Fruit fly (Drosophila melanogaster) whole organism, embryonic: ENCODE measurements around the gene Chchd2.

Experiments used
- Blimp-1 ChIP-seq: fragments of 200-800 bp; sonication (Bioruptor generic); optimal IDR thresholded peaks from 3 replicates; lab custom pipeline; 2018; ENCODE audit warnings: missing biosample characterization, missing genetic modification characterization, mild to moderate bottlenecking, moderate library complexity, missing genetic modification reagents
- CG11695 ChIP-seq: fragments of 200-800 bp; sonication (Bioruptor generic); IDR thresholded peaks from 3 replicates; pipeline ENCODE4 v1.3.6; 2022; ENCODE audit warnings: missing biosample characterization, missing genetic modification characterization
- CG12391 ChIP-seq: fragments of 200-800 bp; sonication (Bioruptor generic); optimal IDR thresholded peaks from 3 replicates; lab custom pipeline; 2018; ENCODE audit warnings: missing biosample characterization, mild to moderate bottlenecking, missing genetic modification characterization, moderate library complexity
- CG13287 ChIP-seq: fragments of 200-800 bp; sonication (Bioruptor generic); IDR thresholded peaks from 2 replicates; pipeline ENCODE4 v1.3.6; 2022; ENCODE audit warnings: missing biosample characterization, missing genetic modification characterization; ENCODE audit not compliant: partially characterized antibody
- CG14441 ChIP-seq: fragments of 200-800 bp; sonication (Bioruptor generic); IDR thresholded peaks from 2 replicates; pipeline ENCODE4 v1.3.6; 2022; ENCODE audit warnings: missing biosample characterization, missing genetic modification characterization
- CG15269 ChIP-seq: fragments of 200-800 bp; sonication (Bioruptor generic); optimal IDR thresholded peaks from 2 replicates; lab custom pipeline; 2018; ENCODE audit warnings: missing biosample characterization, mild to moderate bottlenecking, missing genetic modification characterization, moderate library complexity
- CG17328 ChIP-seq: fragments of 200-800 bp; sonication (Bioruptor generic); IDR thresholded peaks from 2 replicates; pipeline ENCODE4 v1.3.6; 2022; ENCODE audit warnings: missing biosample characterization, missing genetic modification characterization
- CG17385 ChIP-seq: fragments of 200-800 bp; sonication (Bioruptor generic); optimal IDR thresholded peaks from 3 replicates; lab custom pipeline; 2018; ENCODE audit warnings: missing biosample characterization, mild to moderate bottlenecking, missing genetic modification characterization
- CG18262 ChIP-seq: fragments of 200-800 bp; optimal IDR thresholded peaks from 3 replicates; lab custom pipeline; 2019; ENCODE audit warnings: missing biosample characterization, mild to moderate bottlenecking, missing genetic modification characterization, moderate library complexity
- CG18599 ChIP-seq: fragments of 200-800 bp; sonication (Bioruptor generic); optimal IDR thresholded peaks from 3 replicates; lab custom pipeline; 2017; ENCODE audit warnings: missing biosample characterization, missing genetic modification characterization, mild to moderate bottlenecking, moderate library complexity, missing genetic modification reagents
- CG2712 ChIP-seq: fragments of 200-800 bp; optimal IDR thresholded peaks from 3 replicates; lab custom pipeline; 2019; ENCODE audit warnings: missing biosample characterization, mild to moderate bottlenecking, missing genetic modification characterization, moderate library complexity
- CG30020 ChIP-seq: fragments of 200-800 bp; optimal IDR thresholded peaks from 2 replicates; lab custom pipeline; 2019; ENCODE audit warnings: missing biosample characterization, mild to moderate bottlenecking, missing genetic modification characterization, moderate library complexity
- CG30403 ChIP-seq: fragments of 200-800 bp; sonication (Bioruptor generic); optimal IDR thresholded peaks from 3 replicates; lab custom pipeline; 2016; ENCODE audit warnings: missing biosample characterization, missing genetic modification characterization
- CG31441 ChIP-seq: fragments of 200-800 bp; sonication (Bioruptor generic); IDR thresholded peaks from 2 replicates; pipeline ENCODE4 v1.3.6; 2022; ENCODE audit warnings: missing biosample characterization, missing genetic modification characterization
- CG3726 ChIP-seq: fragments of 200-800 bp; sonication (Bioruptor generic); IDR thresholded peaks from 3 replicates; pipeline ENCODE4, ENCODE4 v1.3.6; 2022; ENCODE audit warnings: missing biosample characterization, missing genetic modification characterization
- CG6689 ChIP-seq: fragments of 200-800 bp; sonication (Bioruptor generic); IDR thresholded peaks from 2 replicates; pipeline ENCODE4 v1.3.6; 2022; ENCODE audit warnings: missing biosample characterization, missing genetic modification characterization
- CG8388 ChIP-seq: fragments of 200-800 bp; sonication (Bioruptor generic); optimal IDR thresholded peaks from 2 replicates; lab custom pipeline; 2019; ENCODE audit warnings: missing biosample characterization, mild to moderate bottlenecking, missing genetic modification characterization, moderate library complexity
- CG9437 ChIP-seq: fragments of 200-800 bp; sonication (Bioruptor generic); optimal IDR thresholded peaks from 2 replicates; lab custom pipeline; 2018; ENCODE audit warnings: missing biosample characterization, mild to moderate bottlenecking, missing genetic modification characterization
- CoRest ChIP-seq: fragments of 200-800 bp; sonication (Bioruptor generic); optimal IDR thresholded peaks from 3 replicates; lab custom pipeline; 2018; ENCODE audit warnings: missing biosample characterization, mild to moderate bottlenecking, missing genetic modification characterization, moderate library complexity
- Drgx ChIP-seq: fragments of 200-800 bp; sonication (Bioruptor generic); IDR thresholded peaks from 2 replicates; pipeline ENCODE4 v1.3.6; 2022; ENCODE audit warnings: missing biosample characterization, missing genetic modification characterization
- GATAe ChIP-seq: fragments of 200-800 bp; sonication (Bioruptor generic); conservative IDR thresholded peaks from 2 replicates; pipeline ENCODE4 v1.3.6; 2022; ENCODE audit warnings: missing biosample characterization, missing genetic modification characterization
- Gug ChIP-seq: fragments of 200-800 bp; sonication (Bioruptor generic); IDR thresholded peaks from 4 replicates; pipeline ENCODE4 v1.3.6; 2022; ENCODE audit warnings: missing biosample characterization, missing genetic modification characterization
- HLH54F ChIP-seq: fragments of 200-800 bp; sonication (Bioruptor generic); optimal IDR thresholded peaks from 3 replicates; lab custom pipeline; 2016; ENCODE audit warnings: missing biosample characterization, missing genetic modification characterization
- Hr51 ChIP-seq, 2 experiments: fragments of 200-800 bp; sonication (Bioruptor generic); optimal IDR thresholded peaks; 2 replicates in 1 of 2; 3 replicates in 1 of 2; lab custom pipeline; 2016 to 2018; ENCODE audit warnings: missing biosample characterization in 2 of 2, missing genetic modification characterization in 2 of 2, mild to moderate bottlenecking in 1 of 2, moderate library complexity in 1 of 2
- Lpt ChIP-seq: fragments of >200 bp; optimal IDR thresholded peaks from 2 replicates; lab custom pipeline; 2018; ENCODE audit warnings: missing biosample characterization, missing genetic modification characterization
- PHDP ChIP-seq: fragments of 200-800 bp; sonication (Bioruptor generic); optimal IDR thresholded peaks from 3 replicates; lab custom pipeline; 2018; ENCODE audit warnings: missing biosample characterization, mild to moderate bottlenecking, missing genetic modification characterization, moderate library complexity
- Ptx1 ChIP-seq: fragments of 200-800 bp; sonication (Bioruptor generic); IDR thresholded peaks from 2 replicates; pipeline ENCODE4 v1.3.6; 2022; ENCODE audit warnings: missing biosample characterization, missing genetic modification characterization
- Ssrp ChIP-seq: fragments of 200-800 bp; sonication (Bioruptor generic); optimal IDR thresholded peaks from 2 replicates; lab custom pipeline; 2018; ENCODE audit warnings: missing biosample characterization, mild to moderate bottlenecking, missing genetic modification characterization, moderate library complexity
- Usf ChIP-seq: fragments of 200-800 bp; sonication (Bioruptor generic); optimal IDR thresholded peaks from 2 replicates; lab custom pipeline; 2017; ENCODE audit warnings: missing genotype, missing biosample characterization, missing genetic modification characterization
- Xbp1 ChIP-seq: fragments of 200-800 bp; sonication (Bioruptor generic); optimal IDR thresholded peaks from 3 replicates; lab custom pipeline; 2016; ENCODE audit warnings: missing biosample characterization, mild to moderate bottlenecking, missing genetic modification characterization
- ab ChIP-seq: fragments of 200-800 bp; sonication (Bioruptor generic); optimal IDR thresholded peaks from 2 replicates; lab custom pipeline; 2016; ENCODE audit warnings: missing biosample characterization, missing genetic modification characterization
- abd-A ChIP-seq: fragments of 200-800 bp; sonication (Bioruptor generic); optimal IDR thresholded peaks from 3 replicates; lab custom pipeline; 2019; ENCODE audit warnings: missing biosample characterization, mild to moderate bottlenecking, missing genetic modification characterization, moderate library complexity
- ac ChIP-seq: fragments of 200-800 bp; sonication (Bioruptor generic); optimal IDR thresholded peaks from 3 replicates; lab custom pipeline; 2017; ENCODE audit warnings: missing biosample characterization, mild to moderate bottlenecking, missing genetic modification characterization
- ash1 ChIP-seq: fragments of 200-800 bp; sonication (Bioruptor generic); optimal IDR thresholded peaks from 2 replicates; lab custom pipeline; 2018; ENCODE audit warnings: missing biosample characterization, mild to moderate bottlenecking, missing genetic modification characterization
- bsh ChIP-seq, 2 experiments: fragments of 200-800 bp; sonication (Bioruptor generic); optimal IDR thresholded peaks; 2 replicates each; lab custom pipeline; 2017 to 2018; ENCODE audit warnings: mild to moderate bottlenecking in 2 of 2, missing biosample characterization in 2 of 2, missing genetic modification characterization in 2 of 2, moderate library complexity in 1 of 2
- btn ChIP-seq: fragments of 200-800 bp; sonication (Bioruptor generic); optimal IDR thresholded peaks from 2 replicates; lab custom pipeline; 2016; ENCODE audit warnings: missing biosample characterization, missing genetic modification characterization
- dmrt99B ChIP-seq: fragments of 200-800 bp; sonication (Bioruptor generic); optimal IDR thresholded peaks from 2 replicates; lab custom pipeline; 2018; ENCODE audit warnings: missing biosample characterization, mild to moderate bottlenecking, missing genetic modification characterization, moderate library complexity
- dpn ChIP-seq, 2 experiments: fragments of 200-800 bp; sonication (Bioruptor generic); optimal IDR thresholded peaks; 3 replicates each; lab custom pipeline; 2016; ENCODE audit warnings: missing biosample characterization in 2 of 2, missing genetic modification characterization in 2 of 2
- dysf ChIP-seq: fragments of 200-800 bp; sonication (Bioruptor generic); IDR thresholded peaks from 3 replicates; pipeline ENCODE4 v1.3.6; 2022; ENCODE audit warnings: missing biosample characterization, missing genetic modification characterization
- gem ChIP-seq: fragments of 200-800 bp; sonication (Bioruptor generic); optimal IDR thresholded peaks from 2 replicates; lab custom pipeline; 2019; ENCODE audit warnings: missing biosample characterization, mild to moderate bottlenecking, missing genetic modification characterization, moderate library complexity
- grau ChIP-seq: fragments of 200-800 bp; optimal IDR thresholded peaks from 3 replicates; lab custom pipeline; 2019; ENCODE audit warnings: missing biosample characterization, mild to moderate bottlenecking, missing genetic modification characterization, moderate library complexity
- hkb ChIP-seq, 2 experiments: fragments of 200-800 bp in 1 of 2; fragments of >200 bp in 1 of 2; sonication (Bioruptor generic) in 1 of 2; IDR thresholded peaks in 1 of 2; optimal IDR thresholded peaks in 1 of 2; 2 replicates each; pipeline versions ENCODE4 v1.3.6 to Lab custom; 2017 to 2022; ENCODE audit warnings: missing biosample characterization in 1 of 2, missing genetic modification characterization in 1 of 2
- lab ChIP-seq: fragments of 200-800 bp; sonication (Bioruptor generic); optimal IDR thresholded peaks from 3 replicates; lab custom pipeline; 2017; ENCODE audit warnings: missing biosample characterization, missing genetic modification characterization, mild to moderate bottlenecking, moderate library complexity, missing genetic modification reagents
- onecut ChIP-seq: fragments of 200-800 bp; sonication (Bioruptor generic); IDR thresholded peaks from 2 replicates; pipeline ENCODE4 v1.3.6; 2022; ENCODE audit warnings: missing biosample characterization, missing genetic modification characterization
- pho ChIP-seq: fragments of 200-800 bp; sonication (Bioruptor generic); optimal IDR thresholded peaks from 2 replicates; lab custom pipeline; 2016; ENCODE audit warnings: missing biosample characterization, missing genetic modification characterization
- phol ChIP-seq: fragments of 200-800 bp; sonication (Bioruptor generic); optimal IDR thresholded peaks from 3 replicates; lab custom pipeline; 2018; ENCODE audit warnings: missing biosample characterization, mild to moderate bottlenecking, missing genetic modification characterization, moderate library complexity
- prd ChIP-seq, 3 experiments: fragments of >200 bp in 2 of 3; fragments of 200-800 bp in 1 of 3; sonication (Bioruptor generic) in 1 of 3; optimal IDR thresholded peaks in 2 of 3; IDR thresholded peaks in 1 of 3; 2 replicates in 2 of 3; 3 replicates in 1 of 3; pipeline versions ENCODE4 v1.3.6 to Lab custom; 2017 to 2022; ENCODE audit warnings: missing biosample characterization in 1 of 3, missing genetic modification characterization in 1 of 3
- tgo ChIP-seq: fragments of 200-800 bp; sonication (Bioruptor generic); IDR thresholded peaks from 3 replicates; pipeline ENCODE4 v1.3.6; 2022; ENCODE audit warnings: missing biosample characterization, missing genetic modification characterization

The Chchd2 gene

dm6 chrX:17187495-17187894 is 38.7 kb downstream of the Chchd2 start (continued):
- TF ChIP-seq CG14441 (GFP tag; lab: Robert Waterston, UW) (0 out of 2 replicates have a peak, but pooled peaks have one; percentile 13), pho (no peak), dmrt99B (tag; lab: Kevin White, UChicago) (peak; percentile 31), phol (tag; lab: Kevin White, UChicago) (peak; percentile 23), ash1 (no peak), gem (tag; lab: Kevin White, UChicago) (peak; percentile 57), CG30403 (GFP tag; lab: Kevin White, UChicago) (peak; percentile 15), prd (optimal IDR thresholded peaks at IDR 0.05; lab: Kevin White, UChicago) (no peak), prd (GFP tag; IDR thresholded peaks at IDR 0.05; lab: Robert Waterston, UW) (peak; percentile 39; the same call in 1 of the 3 replicates), abd-A (no peak), CG18262 (tag; lab: Kevin White, UChicago) (peak; percentile 17), Drgx (GFP tag; lab: Robert Waterston, UW) (peak; percentile 54), GATAe (no peak), CG13287 (GFP tag; lab: Robert Waterston, UW) (no peak), CG18599 (GFP tag; lab: Kevin White, UChicago) (no peak), Usf (GFP tag; lab: Kevin White, UChicago) (no peak), ac (GFP tag; lab: Kevin White, UChicago) (no peak), btn (no peak), CG17328 (GFP tag; lab: Robert Waterston, UW) (peak; percentile 23; the same call in 1 of the 2 replicates), bsh (GFP tag; optimal IDR thresholded peaks at IDR 0.05; lab: Kevin White, UChicago) (peak in 1 of 2 experiments; percentile 42), dysf (GFP tag; lab: Robert Waterston, UW) (peak; percentile 39; the same call in 1 of the 3 replicates), Ssrp (tag; lab: Kevin White, UChicago) (peak; percentile 37), CG8388 (GFP tag; lab: Kevin White, UChicago) (peak; percentile 11), Blimp-1 (GFP tag; lab: Kevin White, UChicago) (peak; percentile 31), CG11695 (GFP tag; lab: Robert Waterston, UW) (0 out of 3 replicates have a peak, but pooled peaks have one; percentile 40), lab (peak; percentile 48), CoRest (tag; lab: Kevin White, UChicago) (peak; percentile 20), CG17385 (GFP tag; lab: Kevin White, UChicago) (no peak), CG9437 (GFP tag; lab: Kevin White, UChicago) (no peak), dpn (GFP tag; optimal IDR thresholded peaks at IDR 0.05; lab: Kevin White, UChicago) (peak in 1 of 2 experiments; percentile 13), Gug (GFP tag; lab: Robert Waterston, UW) (no peak), CG12391 (tag; lab: Kevin White, UChicago) (peak; percentile 21), HLH54F (GFP tag; lab: Kevin White, UChicago) (no peak), ab (GFP tag; lab: Kevin White, UChicago) (no peak), grau (tag; lab: Kevin White, UChicago) (peak; percentile 15), CG3726 (GFP tag; lab: Robert Waterston, UW) (no peak), Lpt (GFP tag; lab: Kevin White, UChicago) (no peak), CG6689 (GFP tag; lab: Robert Waterston, UW) (peak; percentile 37; the same call in 1 of the 2 replicates), CG2712 (tag; lab: Kevin White, UChicago) (peak; percentile 38), Ptx1 (peak; percentile 40; the same call in 1 of the 2 replicates), tgo (0 out of 3 replicates have a peak, but pooled peaks have one; percentile 29), Hr51 (GFP tag; optimal IDR thresholded peaks at IDR 0.05; lab: Kevin White, UChicago) (peak in 1 of 2 experiments; percentile 50), CG31441 (peak; percentile 35; the same call in 1 of the 2 replicates), CG15269 (peak; percentile 14), Xbp1 (GFP tag; lab: Kevin White, UChicago) (peak; percentile 10), hkb (optimal IDR thresholded peaks at IDR 0.05; lab: Kevin White, UChicago) (no peak), hkb (GFP tag; IDR thresholded peaks at IDR 0.05; lab: Robert Waterston, UW) (peak; percentile 61), PHDP (tag; lab: Kevin White, UChicago) (peak; percentile 24), CG30020 (no peak), onecut (GFP tag; lab: Robert Waterston, UW) (no peak)
